Worm (Caenorhabditis elegans): ENCODE data around the gene E01G6.2.

- TF ChIP-seq fkh-10 (GFP tag; optimal IDR thresholded peaks at IDR 0.05) (no peak), dve-1 (tag; optimal IDR thresholded peaks at IDR 0.05) (no peak), sox-4 (tag; optimal IDR thresholded peaks at IDR 0.05) (no peak)
Observed at ce11 chrX:12235388-12235787, 21.1 kb upstream of the E01G6.2 start, which contains the start of gene C23H4.6.
